Fruit fly (Drosophila melanogaster): ENCODE measurements around the gene CG43755.

DNA sequence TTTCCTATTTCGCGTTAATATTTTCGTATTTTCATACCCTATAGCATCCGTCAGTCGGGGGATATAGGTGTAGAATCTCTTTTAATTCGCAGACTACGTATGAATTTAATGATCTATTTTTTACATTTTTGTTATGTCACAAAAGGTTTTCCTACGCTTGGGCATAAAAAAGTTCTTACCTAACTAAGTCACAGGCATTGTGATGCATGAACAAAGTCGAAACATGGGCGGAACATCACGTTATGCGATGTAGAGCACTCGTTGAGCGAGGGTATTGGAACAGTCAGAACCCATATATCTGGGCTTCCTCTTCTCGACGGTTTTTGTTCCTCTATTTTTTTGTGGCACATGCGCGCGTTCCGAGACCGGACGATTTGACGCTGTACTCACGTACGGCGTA, 20.4 kb downstream of the CG43755 start:
- TF ChIP-seq D1 (tag; optimal IDR thresholded peaks at IDR 0.05): no peak
- no peak for TF ChIP-seq CG12605 (GFP tag; IDR thresholded peaks at IDR 0.05)
- no peak for TF ChIP-seq rn (GFP tag; IDR thresholded peaks at IDR 0.05)
